Worm (Caenorhabditis elegans) whole organism, L4 larva: ENCODE data around the gene K10D11.2.

Experiments used
- D1046.2 ChIP-seq: fragments of 200-800 bp; sonication (Bioruptor generic); IDR thresholded peaks from 2 replicates; pipeline ENCODE4 v1.3.6; 2022; ENCODE audit warnings: missing genetic modification characterization, missing compliant biosample characterization
- T26A8.4 ChIP-seq: fragments of 200-800 bp; sonication (Bioruptor generic); IDR thresholded peaks from 2 replicates; pipeline ENCODE4 v1.3.6; 2022; ENCODE audit warnings: missing genetic modification characterization, missing compliant biosample characterization
- Y75B8A.6 ChIP-seq: fragments of 200-800 bp; sonication (Bioruptor generic); IDR thresholded peaks from 2 replicates; pipeline ENCODE4 v1.3.6; 2022; ENCODE audit warnings: missing genetic modification reagents, missing genetic modification characterization, missing compliant biosample characterization
- ZK546.5 ChIP-seq, 2 experiments: sonication (generic microtip); optimal IDR thresholded peaks; 2 replicates each; lab custom pipeline; 2017; ENCODE audit warnings: missing biosample characterization in 2 of 2, missing genetic modification characterization in 2 of 2
- aha-1 ChIP-seq: fragments of 150-350 bp; peaks from one replicate; lab custom pipeline; 2014; ENCODE audit warnings: missing biosample characterization, missing genetic modification characterization
- aly-2 ChIP-seq: sonication (generic microtip); optimal IDR thresholded peaks from 2 replicates; lab custom pipeline; 2018; ENCODE audit warnings: missing biosample characterization, missing genetic modification characterization
- ceh-82 ChIP-seq: sonication (generic microtip); optimal IDR thresholded peaks from 2 replicates; lab custom pipeline; 2017; ENCODE audit warnings: missing biosample characterization, missing genetic modification characterization
- daf-12 ChIP-seq: fragments of 150-350 bp; optimal IDR thresholded peaks from 2 replicates; lab custom pipeline; 2014; ENCODE audit warnings: missing biosample characterization, missing genetic modification reagents, missing genetic modification characterization
- daf-16 ChIP-seq, 3 experiments: sonication (generic microtip); optimal IDR thresholded peaks; 2 replicates each; lab custom pipeline; 2016 to 2017; ENCODE audit warnings: missing genetic modification characterization in 3 of 3, missing genetic modification reagents in 3 of 3, mild to moderate bottlenecking in 2 of 3, missing compliant biosample characterization in 2 of 3, missing biosample characterization in 1 of 3, moderate library complexity in 1 of 3
- daf-8 ChIP-seq: fragments of 200-800 bp; sonication (Bioruptor generic); IDR thresholded peaks from 2 replicates; pipeline ENCODE4 v1.3.6; 2022; ENCODE audit warnings: missing genetic modification characterization, missing compliant biosample characterization
- dmd-6 ChIP-seq: fragments of 200-800 bp; sonication (Bioruptor generic); IDR thresholded peaks from 2 replicates; pipeline ENCODE4 v1.3.6; 2022; ENCODE audit warnings: missing genetic modification reagents, missing genetic modification characterization, missing compliant biosample characterization
- dve-1 ChIP-seq: sonication (generic microtip); optimal IDR thresholded peaks from 2 replicates; lab custom pipeline; 2017; ENCODE audit warnings: antibody characterized with exemption, mild to moderate bottlenecking, missing genetic modification characterization, missing compliant biosample characterization; ENCODE audit not compliant: insufficient read depth
- hlh-11 ChIP-seq: fragments of 200-800 bp; sonication (Bioruptor generic); optimal IDR thresholded peaks from 2 replicates; lab custom pipeline; 2018; ENCODE audit warnings: mild to moderate bottlenecking, missing genetic modification characterization, missing compliant biosample characterization
- lin-1 ChIP-seq: fragments of 200-800 bp; sonication (Bioruptor generic); IDR thresholded peaks from 2 replicates; pipeline ENCODE4 v1.3.6; 2022; ENCODE audit warnings: missing genetic modification reagents, missing genetic modification characterization, missing compliant biosample characterization
- lin-13 ChIP-seq: fragments of 150-350 bp; optimal IDR thresholded peaks from 2 replicates; lab custom pipeline; 2014; ENCODE audit warnings: missing biosample characterization, missing genetic modification reagents, missing genetic modification characterization
- lir-3 ChIP-seq: sonication (generic microtip); optimal IDR thresholded peaks from 2 replicates; lab custom pipeline; 2016; ENCODE audit warnings: mild to moderate bottlenecking, missing genetic modification characterization, missing compliant biosample characterization
- madf-5 ChIP-seq, 2 experiments: fragments of 200-800 bp; sonication (Bioruptor generic); IDR thresholded peaks; 2 replicates each; pipeline ENCODE4 v1.3.6; 2022; ENCODE audit warnings: missing compliant biosample characterization in 2 of 2, missing genetic modification characterization in 2 of 2
- madf-9 ChIP-seq: fragments of 200-800 bp; sonication (Bioruptor generic); conservative IDR thresholded peaks from 2 replicates; pipeline ENCODE4 v1.3.6; 2022; ENCODE audit warnings: missing genetic modification reagents, missing genetic modification characterization, missing compliant biosample characterization
- mdt-29 ChIP-seq: fragments of 200-800 bp; sonication (Bioruptor generic); IDR thresholded peaks from 2 replicates; pipeline ENCODE4 v1.3.6; 2022; ENCODE audit warnings: missing genetic modification reagents, missing genetic modification characterization, missing compliant biosample characterization
- mxl-3 ChIP-seq: fragments of 200-800 bp; sonication (Bioruptor generic); optimal IDR thresholded peaks from 2 replicates; lab custom pipeline; 2018; ENCODE audit warnings: mild to moderate bottlenecking, missing genetic modification characterization, missing compliant biosample characterization
- nhr-11 ChIP-seq: fragments of 150-350 bp; optimal IDR thresholded peaks from 2 replicates; lab custom pipeline; 2014; ENCODE audit warnings: missing biosample characterization, missing genetic modification characterization
- nhr-111 ChIP-seq: fragments of 200-800 bp; sonication (Bioruptor generic); optimal IDR thresholded peaks from 2 replicates; lab custom pipeline; 2018; ENCODE audit warnings: mild to moderate bottlenecking, missing genetic modification characterization, missing compliant biosample characterization
- nhr-237 ChIP-seq: sonication (generic microtip); optimal IDR thresholded peaks from 2 replicates; lab custom pipeline; 2017; ENCODE audit warnings: missing biosample characterization, missing genetic modification characterization
- nhr-25 ChIP-seq: sonication (generic microtip); optimal IDR thresholded peaks from 2 replicates; lab custom pipeline; 2017; ENCODE audit warnings: missing genetic modification characterization, mild to moderate bottlenecking, missing compliant biosample characterization, antibody characterized with exemption, moderate library complexity, borderline replicate concordance; ENCODE audit not compliant: insufficient read depth
- nhr-28 ChIP-seq: fragments of 150-350 bp; optimal IDR thresholded peaks from 2 replicates; lab custom pipeline; 2014; ENCODE audit warnings: missing biosample characterization, missing genetic modification characterization
- nhr-42 ChIP-seq: fragments of 200-800 bp; sonication (Bioruptor generic); IDR thresholded peaks from 2 replicates; pipeline ENCODE4 v1.3.6; 2022; ENCODE audit warnings: missing genetic modification characterization, missing compliant biosample characterization
- nhr-77 ChIP-seq: fragments of 150-350 bp; optimal IDR thresholded peaks from 2 replicates; lab custom pipeline; 2014; ENCODE audit warnings: missing biosample characterization, missing genetic modification characterization
- pha-4 ChIP-seq, 2 experiments: fragments of 150-350 bp in 1 of 2; fragments of 200-800 bp in 1 of 2; sonication (Bioruptor generic) in 1 of 2; IDR thresholded peaks in 1 of 2; optimal IDR thresholded peaks in 1 of 2; 2 replicates each; pipeline versions ENCODE4 v1.3.6 to Lab custom; 2014 to 2022; ENCODE audit warnings: missing genetic modification characterization in 2 of 2, missing genetic modification reagents in 2 of 2, missing biosample characterization in 1 of 2, missing compliant biosample characterization in 1 of 2
- php-3 ChIP-seq: fragments of 200-800 bp; sonication (Bioruptor generic); IDR thresholded peaks from 2 replicates; pipeline ENCODE4 v1.3.6; 2022; ENCODE audit warnings: missing genetic modification reagents, missing genetic modification characterization, missing compliant biosample characterization
- pqm-1 ChIP-seq: sonication (generic microtip); optimal IDR thresholded peaks from 2 replicates; lab custom pipeline; 2017; ENCODE audit warnings: missing biosample characterization, missing genetic modification characterization
- unc-130 ChIP-seq: sonication (generic microtip); optimal IDR thresholded peaks from 2 replicates; lab custom pipeline; 2016; ENCODE audit warnings: missing genetic modification reagents, missing genetic modification characterization, missing compliant biosample characterization
- unc-39 ChIP-seq: sonication (generic microtip); optimal IDR thresholded peaks from 2 replicates; lab custom pipeline; 2017; ENCODE audit warnings: missing biosample characterization, missing genetic modification characterization
- zfp-3 ChIP-seq: fragments of 200-800 bp; sonication (Bioruptor generic); conservative IDR thresholded peaks from 2 replicates; pipeline ENCODE4 v1.3.6; 2022; ENCODE audit warnings: missing genetic modification reagents, missing genetic modification characterization, missing compliant biosample characterization
- ztf-7 ChIP-seq: fragments of 150-350 bp; optimal IDR thresholded peaks from 2 replicates; lab custom pipeline; 2014; ENCODE audit warnings: missing biosample characterization, missing genetic modification characterization

Gene K10D11.2

ce11 chrIV:12936221-12936776 is 42.5 kb upstream of the K10D11.2 start, which contains the start of the genes cld-1 and dod-21:
TSS of gene cld-1 (minus strand) at chrIV:12936271.
TSS of gene dod-21 (plus strand) at chrIV:12936738.
- TF ChIP-seq nhr-11 (tag; lab: Kevin White, UChicago) (no peak), Y75B8A.6 (GFP tag; lab: Robert Waterston, UW) (no peak), zfp-3 (GFP tag; lab: Robert Waterston, UW) (no peak), nhr-25 (tag; lab: Kevin White, UChicago) (no peak), pha-4 (GFP tag; IDR thresholded peaks at IDR 0.05; lab: Robert Waterston, UW) (no peak), pha-4 (tag; optimal IDR thresholded peaks at IDR 0.05; lab: Kevin White, UChicago) (no peak), lin-1 (GFP tag; lab: Robert Waterston, UW) (0 out of 2 replicates have a peak, but pooled peaks have one; percentile 20), dve-1 (tag; lab: Kevin White, UChicago) (peak; percentile 63), unc-39 (tag; lab: Kevin White, UChicago) (no peak), ZK546.5 (tag; optimal IDR thresholded peaks at IDR 0.05; lab: Kevin White, UChicago) (no peak), nhr-28 (peak; percentile 47), dmd-6 (peak; percentile 64), hlh-11 (tag; lab: Kevin White, UChicago) (peak; percentile 83), nhr-77 (peak; percentile 11), ceh-82 (tag; lab: Kevin White, UChicago) (no peak), pqm-1 (tag; lab: Kevin White, UChicago) (peak; percentile 31), aha-1 (tag; lab: Kevin White, UChicago) (no peak), nhr-237 (no peak), daf-16 (GFP tag; optimal IDR thresholded peaks at IDR 0.05; lab: Kevin White, UChicago) (no peak), daf-16 (tag; optimal IDR thresholded peaks at IDR 0.05; lab: Kevin White, UChicago) (peak; percentile 47), ztf-7 (tag; lab: Kevin White, UChicago) (no peak), php-3 (peak; percentile 48; the same call in 1 of the 2 replicates), lin-13 (no peak), nhr-42 (GFP tag; lab: Robert Waterston, UW) (no peak), nhr-111 (no peak), daf-12 (no peak), D1046.2 (GFP tag; lab: Robert Waterston, UW) (no peak)
- TF ChIP-seq, all 104 proteins: peak for 9

- TF ChIP-seq mxl-3 (GFP tag; lab: Kevin White, UChicago) (no peak), aly-2 (tag; lab: Kevin White, UChicago) (no peak), lir-3 (tag; lab: Kevin White, UChicago) (no peak), ceh-82 (tag; lab: Kevin White, UChicago) (no peak), T26A8.4 (no peak)
- TF ChIP-seq, all 104 proteins: peak for 0
These were observed 37.5 kb upstream of the K10D11.2 start, which contains the start of gene dod-24 for ce11 chrIV:12941254-12941653. TSS of gene dod-24 (minus strand) at chrIV:12941354.

DNA sequence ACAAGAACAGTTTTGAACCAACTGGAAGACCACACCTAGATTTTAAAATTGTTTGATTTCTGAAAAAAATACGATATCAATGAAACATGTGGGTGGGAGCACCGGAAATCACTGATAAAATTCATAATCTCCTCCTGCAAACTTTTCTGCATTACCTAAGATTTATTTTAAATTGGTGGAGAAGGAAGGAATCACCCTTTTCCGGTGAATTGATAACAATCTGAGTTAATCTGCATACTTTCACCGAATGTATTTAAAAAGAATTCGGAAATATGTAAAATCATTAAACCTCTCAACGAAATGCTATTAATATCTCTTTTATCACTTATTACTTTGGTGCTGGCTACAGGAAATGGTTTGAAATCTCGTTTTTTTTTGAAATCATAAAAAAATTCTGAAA is 36.2 kb upstream of the K10D11.2 start, which contains the start of gene dct-19:
TSS of gene dct-19 (plus strand) at position 301 of the 400 bp plus-strand sequence.
- TF ChIP-seq D1046.2 (GFP tag; lab: Robert Waterston, UW) (no peak), nhr-11 (tag; lab: Kevin White, UChicago) (no peak)
- TF ChIP-seq, all 104 proteins: peak for 0

- TF ChIP-seq unc-130 (no peak), mdt-29 (GFP tag; lab: Robert Waterston, UW) (no peak), madf-9 (GFP tag; lab: Robert Waterston, UW) (no peak), daf-16 (GFP tag; optimal IDR thresholded peaks at IDR 0.05; lab: Kevin White, UChicago) (no peak), daf-16 (tag; optimal IDR thresholded peaks at IDR 0.05; lab: Kevin White, UChicago) (no peak), madf-5 (GFP tag; IDR thresholded peaks at IDR 0.05; lab: Robert Waterston, UW) (no peak), pqm-1 (tag; lab: Kevin White, UChicago) (no peak), T26A8.4 (no peak), unc-39 (tag; lab: Kevin White, UChicago) (no peak), daf-8 (GFP tag; lab: Robert Waterston, UW) (no peak), pha-4 (GFP tag; IDR thresholded peaks at IDR 0.05; lab: Robert Waterston, UW) (no peak), pha-4 (tag; optimal IDR thresholded peaks at IDR 0.05; lab: Kevin White, UChicago) (no peak)
These were observed 32.3 kb upstream of the K10D11.2 start, which contains the start of gene F55G11.1 for ce11 chrIV:12946488-12946887. TSS of gene F55G11.1 (minus strand) at chrIV:12946588.
